Fruit fly (Drosophila melanogaster) whole organism, prepupa: ENCODE data around the gene Tmx3.

Source experiments
- Blimp-1 ChIP-seq: fragments of 200-800 bp; sonication (Bioruptor generic); optimal IDR thresholded peaks from 3 replicates; lab custom pipeline; 2017; ENCODE audit warnings: missing biosample characterization, missing genetic modification characterization, mild to moderate bottlenecking, moderate library complexity, missing genetic modification reagents
- CG10631 ChIP-seq: fragments of 200-800 bp; sonication (Bioruptor generic); optimal IDR thresholded peaks from 2 replicates; lab custom pipeline; 2016; ENCODE audit warnings: missing biosample characterization, missing genetic modification characterization
- CG10669 ChIP-seq: fragments of 200-800 bp; sonication (Bioruptor generic); optimal IDR thresholded peaks from 3 replicates; lab custom pipeline; 2018; ENCODE audit warnings: missing biosample characterization, mild to moderate bottlenecking, missing genetic modification characterization, moderate library complexity
- CG11294 ChIP-seq: fragments of 200-800 bp; sonication (Bioruptor generic); IDR thresholded peaks from 2 replicates; pipeline ENCODE4 v1.3.6; 2022; ENCODE audit warnings: missing biosample characterization, missing genetic modification characterization
- CG11762 ChIP-seq: fragments of 200-800 bp; sonication (Bioruptor generic); optimal IDR thresholded peaks from 3 replicates; lab custom pipeline; 2016; ENCODE audit warnings: missing biosample characterization, missing genetic modification characterization; ENCODE audit not compliant: insufficient read depth
- CG11902 ChIP-seq: fragments of 200-800 bp; sonication (Bioruptor generic); optimal IDR thresholded peaks from 3 replicates; lab custom pipeline; 2016; ENCODE audit warnings: missing biosample characterization, missing genetic modification characterization
- CG15336 ChIP-seq: fragments of 200-800 bp; sonication (Bioruptor generic); IDR thresholded peaks from 2 replicates; pipeline ENCODE4 v1.3.6; 2022; ENCODE audit warnings: missing biosample characterization, missing genetic modification characterization
- CG1621 ChIP-seq: fragments of 200-800 bp; sonication (Bioruptor generic); optimal IDR thresholded peaks from 3 replicates; lab custom pipeline; 2018; ENCODE audit warnings: missing biosample characterization, mild to moderate bottlenecking, missing genetic modification characterization
- CG16779 ChIP-seq: fragments of 200-800 bp; sonication (Bioruptor generic); optimal IDR thresholded peaks from 3 replicates; lab custom pipeline; 2017; ENCODE audit warnings: missing biosample characterization, mild to moderate bottlenecking, missing genetic modification characterization
- CG3032 ChIP-seq: fragments of 200-800 bp; optimal IDR thresholded peaks from 2 replicates; lab custom pipeline; 2019; ENCODE audit warnings: missing biosample characterization, mild to moderate bottlenecking, missing genetic modification characterization, moderate library complexity
- CG31627 ChIP-seq: fragments of 200-800 bp; sonication (Bioruptor generic); optimal IDR thresholded peaks from 3 replicates; lab custom pipeline; 2016; ENCODE audit warnings: missing biosample characterization, missing genetic modification characterization
- CG32006 ChIP-seq: fragments of 200-800 bp; sonication (Bioruptor generic); optimal IDR thresholded peaks from 3 replicates; lab custom pipeline; 2017; ENCODE audit warnings: missing biosample characterization, mild to moderate bottlenecking, missing genetic modification characterization
- CG34406 ChIP-seq: fragments of 200-800 bp; sonication (Bioruptor generic); optimal IDR thresholded peaks from 3 replicates; lab custom pipeline; 2016; ENCODE audit warnings: missing biosample characterization, missing genetic modification characterization
- CG4318 ChIP-seq: fragments of 200-800 bp; sonication (Bioruptor generic); optimal IDR thresholded peaks from 3 replicates; lab custom pipeline; 2017; ENCODE audit warnings: missing biosample characterization, mild to moderate bottlenecking, missing genetic modification characterization
- CG6163 ChIP-seq: fragments of 200-800 bp; sonication (Bioruptor generic); IDR thresholded peaks from 3 replicates; pipeline ENCODE4 v1.3.6; 2022; ENCODE audit warnings: missing biosample characterization, missing genetic modification characterization
- CG6276 ChIP-seq: fragments of 200-800 bp; sonication (Bioruptor generic); optimal IDR thresholded peaks from 2 replicates; lab custom pipeline; 2017; ENCODE audit warnings: missing biosample characterization, mild to moderate bottlenecking, missing genetic modification characterization
- CG6792 ChIP-seq: fragments of 200-800 bp; sonication (Bioruptor generic); optimal IDR thresholded peaks from 3 replicates; lab custom pipeline; 2016; ENCODE audit warnings: missing biosample characterization, missing genetic modification characterization
- CG6808 ChIP-seq: fragments of 200-800 bp; sonication (Bioruptor generic); optimal IDR thresholded peaks from 3 replicates; lab custom pipeline; 2017; ENCODE audit warnings: missing biosample characterization, missing genetic modification characterization, mild to moderate bottlenecking, moderate library complexity, missing genetic modification reagents
- CG6854 ChIP-seq: fragments of 200-800 bp; sonication (Bioruptor generic); optimal IDR thresholded peaks from 2 replicates; lab custom pipeline; 2017; ENCODE audit warnings: missing biosample characterization, mild to moderate bottlenecking, missing genetic modification characterization
- CG8119 ChIP-seq: fragments of 200-800 bp; sonication (Bioruptor generic); IDR thresholded peaks from 3 replicates; pipeline ENCODE4 v1.3.6; 2022; ENCODE audit warnings: missing biosample characterization, missing genetic modification characterization
- CG8319 ChIP-seq: fragments of 200-800 bp; sonication (Bioruptor generic); optimal IDR thresholded peaks from 3 replicates; lab custom pipeline; 2016; ENCODE audit warnings: missing biosample characterization, missing genetic modification characterization
- CG8632 ChIP-seq: fragments of 200-800 bp; sonication (Bioruptor generic); optimal IDR thresholded peaks from 3 replicates; lab custom pipeline; 2016; ENCODE audit warnings: missing biosample characterization, missing genetic modification characterization
- CG9139 ChIP-seq: fragments of 200-800 bp; sonication (Bioruptor generic); optimal IDR thresholded peaks from 3 replicates; lab custom pipeline; 2017; ENCODE audit warnings: missing biosample characterization, mild to moderate bottlenecking, missing genetic modification characterization
- Eip75B ChIP-seq: fragments of 200-800 bp; sonication (Bioruptor generic); optimal IDR thresholded peaks from 3 replicates; lab custom pipeline; 2016; ENCODE audit warnings: missing biosample characterization, missing genetic modification characterization
- Eip78C ChIP-seq: fragments of 200-800 bp; sonication (Bioruptor generic); peaks from one replicate; lab custom pipeline; 2016; ENCODE audit warnings: missing biosample characterization, missing genetic modification characterization
- Ets21C ChIP-seq: fragments of 200-800 bp; sonication (Bioruptor generic); optimal IDR thresholded peaks from 3 replicates; lab custom pipeline; 2016; ENCODE audit warnings: missing biosample characterization, missing genetic modification characterization
- Hr38 ChIP-seq: sonication (Bioruptor generic); optimal IDR thresholded peaks from 2 replicates; lab custom pipeline; 2016; ENCODE audit warnings: missing biosample characterization, missing genetic modification characterization
- Hr39 ChIP-seq: fragments of 200-800 bp; sonication (Bioruptor generic); optimal IDR thresholded peaks from 2 replicates; lab custom pipeline; 2016; ENCODE audit warnings: missing biosample characterization, missing genetic modification characterization
- Lpt ChIP-seq: fragments of 200-800 bp; sonication (Bioruptor generic); optimal IDR thresholded peaks from 3 replicates; lab custom pipeline; 2016; ENCODE audit warnings: missing biosample characterization, missing genetic modification characterization
- Met ChIP-seq: fragments of 200-800 bp; sonication (Bioruptor generic); optimal IDR thresholded peaks from 3 replicates; lab custom pipeline; 2016; ENCODE audit warnings: missing biosample characterization, missing genetic modification characterization
- OdsH ChIP-seq: fragments of 200-800 bp; sonication (Bioruptor generic); optimal IDR thresholded peaks from 3 replicates; lab custom pipeline; 2016; ENCODE audit warnings: missing biosample characterization, missing genetic modification characterization
- Smox ChIP-seq: fragments of 200-800 bp; sonication (Bioruptor generic); optimal IDR thresholded peaks from 3 replicates; lab custom pipeline; 2016; ENCODE audit warnings: missing biosample characterization, missing genetic modification characterization
- Sox14 ChIP-seq: fragments of 200-800 bp; sonication (Bioruptor generic); optimal IDR thresholded peaks from 3 replicates; lab custom pipeline; 2016; ENCODE audit warnings: missing biosample characterization, missing genetic modification characterization
- achi ChIP-seq: fragments of 200-800 bp; sonication (Bioruptor generic); optimal IDR thresholded peaks from 3 replicates; lab custom pipeline; 2016; ENCODE audit warnings: missing biosample characterization, missing genetic modification characterization
- acj6 ChIP-seq: fragments of 200-800 bp; sonication (Bioruptor generic); optimal IDR thresholded peaks from 3 replicates; lab custom pipeline; 2016; ENCODE audit warnings: missing biosample characterization, missing genetic modification characterization
- cyc ChIP-seq: fragments of 200-800 bp; sonication (Bioruptor generic); optimal IDR thresholded peaks from 3 replicates; lab custom pipeline; 2016; ENCODE audit warnings: missing biosample characterization, missing genetic modification characterization
- dsx ChIP-seq: fragments of 200-800 bp; optimal IDR thresholded peaks from 3 replicates; lab custom pipeline; 2019; ENCODE audit warnings: missing biosample characterization, mild to moderate bottlenecking, missing genetic modification characterization, moderate library complexity; ENCODE audit not compliant: poor library complexity, severe bottlenecking
- eg ChIP-seq: fragments of 200-800 bp; sonication (Bioruptor generic); IDR thresholded peaks from 3 replicates; pipeline ENCODE4 v1.3.6; 2022; ENCODE audit warnings: missing biosample characterization, missing genetic modification characterization
- pdm3 ChIP-seq: fragments of 200-800 bp; sonication (Bioruptor generic); optimal IDR thresholded peaks from 3 replicates; lab custom pipeline; 2016; ENCODE audit warnings: missing biosample characterization, missing genetic modification characterization
- salr ChIP-seq, 2 experiments: fragments of 200-800 bp; sonication (Bioruptor generic); optimal IDR thresholded peaks; 3 replicates each; lab custom pipeline; 2016 to 2018; ENCODE audit warnings: missing biosample characterization in 2 of 2, missing genetic modification characterization in 2 of 2, mild to moderate bottlenecking in 1 of 2
- spab ChIP-seq: fragments of 200-800 bp; sonication (Bioruptor generic); optimal IDR thresholded peaks from 2 replicates; lab custom pipeline; 2017; ENCODE audit warnings: missing biosample characterization, mild to moderate bottlenecking, missing genetic modification characterization, missing genetic modification reagents
- ss ChIP-seq, 2 experiments: fragments of 200-800 bp; sonication (Bioruptor generic); optimal IDR thresholded peaks; 2 replicates in 1 of 2; 3 replicates in 1 of 2; lab custom pipeline; 2017 to 2018; ENCODE audit warnings: mild to moderate bottlenecking in 2 of 2, missing biosample characterization in 2 of 2, missing genetic modification characterization in 2 of 2, moderate library complexity in 1 of 2
- topi ChIP-seq: fragments of 200-800 bp; sonication (Bioruptor generic); optimal IDR thresholded peaks from 3 replicates; lab custom pipeline; 2016; ENCODE audit warnings: missing biosample characterization, missing genetic modification characterization
- vri ChIP-seq: fragments of 200-800 bp; sonication (Bioruptor generic); optimal IDR thresholded peaks from 3 replicates; lab custom pipeline; 2016; ENCODE audit warnings: missing biosample characterization, mild to moderate bottlenecking, missing genetic modification characterization

The Tmx3 gene

DNA sequence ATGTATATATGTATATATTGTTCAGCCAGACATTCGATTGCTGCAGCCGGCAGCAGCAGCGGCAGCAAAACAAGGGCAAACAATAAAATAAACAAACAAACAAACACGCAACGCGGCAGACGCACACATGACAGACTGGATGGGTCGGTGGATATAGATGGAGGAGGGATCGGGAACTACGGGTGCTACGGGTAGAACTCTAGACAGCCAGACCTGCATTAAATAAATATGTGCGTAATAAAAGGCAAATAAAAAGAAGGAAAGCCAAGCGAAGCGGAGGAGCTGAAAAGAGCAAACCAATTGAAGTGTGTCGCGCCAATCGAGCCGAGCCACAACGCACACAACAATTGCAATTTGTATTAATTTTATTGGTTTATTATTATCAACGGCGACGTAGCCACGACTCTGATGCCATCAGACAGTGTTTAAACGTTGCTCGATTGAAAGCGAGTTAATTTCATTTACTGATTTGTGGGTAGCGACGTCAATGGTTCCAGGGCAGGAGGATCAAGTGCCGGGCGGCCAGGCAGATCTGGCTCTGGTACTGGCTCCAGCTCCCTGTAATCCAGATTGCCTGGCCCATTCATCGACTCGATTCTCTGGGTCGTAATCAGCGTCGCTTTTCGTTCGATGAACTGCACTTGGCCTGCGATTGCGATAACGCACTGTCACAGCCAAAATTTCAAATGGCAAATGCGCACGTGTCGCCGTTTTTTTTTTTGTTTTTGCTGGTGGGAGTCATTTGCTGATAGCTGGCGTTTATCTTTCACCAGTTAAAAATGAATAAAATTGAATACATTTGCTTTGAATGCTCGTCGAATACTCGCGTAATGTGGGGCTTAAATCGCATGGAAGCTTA, 34.8 kb upstream of the Tmx3 start (continued):
- TF ChIP-seq dsx (GFP tag; lab: Kevin White, UChicago) (peak; percentile 82), Smox (GFP tag; lab: Kevin White, UChicago) (peak; percentile 39), CG6163 (GFP tag; lab: Robert Waterston, UW) (peak; percentile 77), Eip75B (GFP tag; lab: Kevin White, UChicago) (peak; percentile 75), CG6792 (peak; percentile 65), CG1621 (peak; percentile 81), CG8119 (GFP tag; lab: Robert Waterston, UW) (peak; percentile 53; the same call in 1 of the 3 replicates), CG11902 (GFP tag; lab: Kevin White, UChicago) (no peak), Lpt (GFP tag; lab: Kevin White, UChicago) (peak; percentile 60), topi (GFP tag; lab: Kevin White, UChicago) (peak; percentile 38), CG4318 (GFP tag; lab: Kevin White, UChicago) (no peak), CG15336 (GFP tag; lab: Robert Waterston, UW) (peak; percentile 45; the same call in 1 of the 2 replicates), acj6 (GFP tag; lab: Kevin White, UChicago) (peak; percentile 39), Met (GFP tag; lab: Kevin White, UChicago) (peak; percentile 38), vri (peak; percentile 85), Ets21C (GFP tag; lab: Kevin White, UChicago) (no peak), CG11294 (GFP tag; lab: Robert Waterston, UW) (no peak), CG10631 (GFP tag; lab: Kevin White, UChicago) (peak; percentile 53), Blimp-1 (GFP tag; lab: Kevin White, UChicago) (peak; percentile 37), CG10669 (GFP tag; lab: Kevin White, UChicago) (peak; percentile 75), CG34406 (GFP tag; lab: Kevin White, UChicago) (peak; percentile 73), Eip78C (GFP tag; lab: Kevin White, UChicago) (peak; percentile 88), CG8319 (GFP tag; lab: Kevin White, UChicago) (peak; percentile 55), Hr39 (GFP tag; lab: Kevin White, UChicago) (no peak), CG32006 (GFP tag; lab: Kevin White, UChicago) (peak; percentile 52), CG6854 (peak; percentile 85), cyc (GFP tag; lab: Kevin White, UChicago) (no peak), pdm3 (GFP tag; lab: Kevin White, UChicago) (peak; percentile 62), salr (GFP tag; optimal IDR thresholded peaks at IDR 0.05; lab: Kevin White, UChicago) (peak; percentile 27 to 71), Sox14 (GFP tag; lab: Kevin White, UChicago) (peak; percentile 59), CG8632 (peak; percentile 71), CG31627 (GFP tag; lab: Kevin White, UChicago) (no peak), CG16779 (peak; percentile 47), CG9139 (GFP tag; lab: Kevin White, UChicago) (peak; percentile 83), CG6276 (GFP tag; lab: Kevin White, UChicago) (peak; percentile 81), CG6808 (GFP tag; lab: Kevin White, UChicago) (peak; percentile 73), Hr38 (GFP tag; lab: Kevin White, UChicago) (no peak), CG11762 (GFP tag; lab: Kevin White, UChicago) (peak; percentile 22), spab (GFP tag; lab: Kevin White, UChicago) (peak; percentile 75)

DNA sequence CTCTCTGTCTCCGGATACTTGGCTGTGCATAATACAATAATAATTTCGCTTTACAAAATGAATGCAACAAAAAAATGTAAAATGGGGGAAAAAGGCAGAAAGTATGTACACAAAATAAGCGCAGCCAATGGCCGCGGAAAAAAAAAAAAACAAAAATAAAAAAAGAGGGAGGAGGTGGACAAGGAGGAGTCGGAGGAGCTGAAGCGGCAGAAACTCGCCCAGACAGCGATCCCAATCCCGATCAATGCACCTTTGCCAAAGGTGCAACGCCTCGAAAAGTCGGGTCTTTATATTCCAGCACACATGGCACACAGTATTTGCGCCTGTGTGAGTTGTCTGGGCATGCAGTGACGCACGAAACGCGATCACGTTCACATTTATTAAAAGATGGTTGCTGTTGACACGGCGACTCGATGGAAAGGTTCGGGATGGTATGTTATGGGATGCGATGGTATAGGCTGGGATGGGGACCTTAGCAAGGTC, 33.4 kb upstream of the Tmx3 start:
- no peak for TF ChIP-seq salr (GFP tag; optimal IDR thresholded peaks at IDR 0.05; lab: Kevin White, UChicago)
- no peak for TF ChIP-seq CG3032
- TF ChIP-seq cyc (GFP tag; lab: Kevin White, UChicago), result peak; percentile 1
- no peak; the same call in 2 of the 3 replicates for TF ChIP-seq eg (GFP tag; lab: Robert Waterston, UW)
- TF ChIP-seq achi (GFP tag; lab: Kevin White, UChicago), result peak; percentile 9
- TF ChIP-seq ss (GFP tag; optimal IDR thresholded peaks at IDR 0.05; lab: Kevin White, UChicago), result peak; percentile 71 to 80
- TF ChIP-seq acj6 (GFP tag; lab: Kevin White, UChicago), result peak; percentile 7
- peak; percentile 43 for TF ChIP-seq CG16779
- TF ChIP-seq Hr38 (GFP tag; lab: Kevin White, UChicago), result no peak
- TF ChIP-seq Met (GFP tag; lab: Kevin White, UChicago), result peak; percentile 87
- no peak for TF ChIP-seq CG11902 (GFP tag; lab: Kevin White, UChicago)
- TF ChIP-seq pdm3 (GFP tag; lab: Kevin White, UChicago), result peak; percentile 25
- TF ChIP-seq spab (GFP tag; lab: Kevin White, UChicago), result peak; percentile 57
- no peak for TF ChIP-seq CG31627 (GFP tag; lab: Kevin White, UChicago)
- peak; percentile 73 for TF ChIP-seq Sox14 (GFP tag; lab: Kevin White, UChicago)
- no peak for TF ChIP-seq CG32006 (GFP tag; lab: Kevin White, UChicago)
- TF ChIP-seq CG4318 (GFP tag; lab: Kevin White, UChicago), result no peak
- TF ChIP-seq Eip75B (GFP tag; lab: Kevin White, UChicago), result peak; percentile 66
- no peak for TF ChIP-seq CG11762 (GFP tag; lab: Kevin White, UChicago)
- peak; percentile 48 for TF ChIP-seq CG6792
- TF ChIP-seq CG15336 (GFP tag; lab: Robert Waterston, UW), result no peak
- no peak for TF ChIP-seq OdsH (GFP tag; lab: Kevin White, UChicago)
- TF ChIP-seq CG6276 (GFP tag; lab: Kevin White, UChicago), result no peak
- TF ChIP-seq Eip78C (GFP tag; lab: Kevin White, UChicago), result peak; percentile 93
- TF ChIP-seq CG34406 (GFP tag; lab: Kevin White, UChicago), result peak; percentile 31
- TF ChIP-seq topi (GFP tag; lab: Kevin White, UChicago), result peak; percentile 53
